Worm (Caenorhabditis elegans): ENCODE measurements around the gene Y47D7A.7.

Gene Y47D7A.7

DNA sequence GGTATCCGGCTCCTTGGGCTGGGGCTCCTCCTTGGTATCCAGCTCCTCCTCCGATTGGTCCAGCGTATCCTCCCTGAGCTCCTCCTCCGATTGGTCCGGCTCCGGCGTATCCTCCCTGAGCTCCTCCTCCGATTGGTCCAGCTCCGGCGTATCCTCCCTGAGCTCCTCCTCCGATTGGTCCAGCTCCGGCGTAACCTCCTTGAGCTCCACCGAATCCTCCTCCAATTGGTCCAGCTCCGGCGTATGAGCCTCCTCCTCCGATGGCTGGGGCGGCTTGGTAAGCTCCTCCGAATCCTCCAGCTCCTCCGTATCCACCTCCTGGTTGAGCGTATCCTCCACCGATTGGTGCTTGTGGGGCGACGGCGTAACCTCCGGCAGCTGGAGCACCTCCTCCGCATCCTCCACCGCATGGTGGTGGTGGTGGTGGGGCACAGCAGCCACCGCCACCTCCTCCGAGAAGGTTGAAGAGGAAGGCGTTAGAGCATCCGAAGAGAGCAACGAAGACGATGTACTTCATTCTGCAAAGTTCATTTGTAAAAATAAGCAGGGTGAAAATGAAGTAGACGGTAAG, 15.8 kb upstream of the Y47D7A.7 start, which contains the start of gene Y47D7A.13:
Gene Y47D7A.13 (minus strand): TSS at position 517 of the 571 bp plus-strand sequence.
- TF ChIP-seq lsy-2 (tag; optimal IDR thresholded peaks at IDR 0.05): no peak
- no peak for TF ChIP-seq gmeb-1 (tag; optimal IDR thresholded peaks at IDR 0.05)
- no peak for TF ChIP-seq mbf-1 (tag; optimal IDR thresholded peaks at IDR 0.05)
- TF ChIP-seq mdl-1 (tag; optimal IDR thresholded peaks at IDR 0.05): no peak
- TF ChIP-seq nhr-129 (tag; optimal IDR thresholded peaks at IDR 0.05): no peak
- no peak for TF ChIP-seq mab-5 (tag; optimal IDR thresholded peaks at IDR 0.05)
- TF ChIP-seq R02D3.7 (tag; optimal IDR thresholded peaks at IDR 0.05): no peak
- TF ChIP-seq C34F6.9 (tag; optimal IDR thresholded peaks at IDR 0.05): no peak

DNA sequence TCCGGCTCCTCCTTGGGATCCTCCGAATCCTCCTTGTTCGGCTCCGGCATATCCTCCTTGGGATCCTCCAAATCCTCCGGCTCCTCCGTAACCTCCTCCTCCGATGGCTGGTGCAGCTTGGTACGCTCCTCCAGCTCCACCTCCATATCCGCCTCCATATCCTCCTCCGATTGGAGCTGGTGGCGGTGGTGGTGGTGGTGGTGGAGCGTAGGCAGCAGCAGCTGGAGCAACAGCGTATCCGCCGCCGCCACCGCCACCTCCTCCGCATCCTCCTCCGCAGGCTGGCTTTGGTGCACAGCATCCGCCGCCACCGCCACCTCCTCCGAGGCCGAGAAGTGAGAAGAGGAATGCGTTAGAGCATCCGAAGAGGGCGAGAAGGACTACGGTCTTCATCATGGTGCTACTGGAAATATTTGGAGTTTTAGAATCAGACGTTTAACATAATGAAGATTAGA, 13.1 kb upstream of the Y47D7A.7 start, which contains the start of gene Y47D7A.15:
Gene Y47D7A.15 (minus strand): TSS at position 405 of the 455 bp plus-strand sequence.
- TF ChIP-seq nhr-23 (tag; optimal IDR thresholded peaks at IDR 0.05) (no peak), ZK546.5 (tag; optimal IDR thresholded peaks at IDR 0.05) (no peak), lin-39 (tag; optimal IDR thresholded peaks at IDR 0.05) (no peak)

DNA sequence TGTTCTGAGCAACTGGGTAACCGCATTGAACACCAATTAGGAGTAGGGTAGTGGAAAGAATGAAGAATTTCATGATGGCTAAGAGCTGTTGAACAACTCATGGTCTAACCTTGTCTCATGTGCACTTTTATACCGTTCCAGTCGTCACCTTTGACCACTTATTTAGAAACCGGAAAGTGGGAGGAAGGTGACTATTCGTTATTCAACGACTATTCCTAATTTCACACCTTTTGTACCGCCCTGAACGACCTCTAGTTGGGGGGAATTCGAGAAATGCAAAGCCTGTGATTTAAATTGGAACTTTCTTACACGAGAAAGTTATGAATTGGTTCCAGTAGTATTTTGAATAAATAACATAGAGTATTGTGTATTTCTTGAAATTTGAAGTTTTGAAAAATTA, 9.9 kb upstream of the Y47D7A.7 start, which contains the start of gene Y47D7A.12:
Gene Y47D7A.12 (minus strand): TSS at position 101 of the 400 bp plus-strand sequence.
- TF ChIP-seq unc-39 (tag; optimal IDR thresholded peaks at IDR 0.05): no peak
- no peak for TF ChIP-seq ztf-1 (GFP tag; conservative IDR thresholded peaks at IDR 0.05)
- TF ChIP-seq ceh-16 (tag; optimal IDR thresholded peaks at IDR 0.05): no peak
- TF ChIP-seq nhr-237 (tag; optimal IDR thresholded peaks at IDR 0.05): no peak
- TF ChIP-seq lin-13 (GFP tag; optimal IDR thresholded peaks at IDR 0.05): no peak
- no peak for TF ChIP-seq gmeb-1 (tag; optimal IDR thresholded peaks at IDR 0.05)
- no peak for TF ChIP-seq Y55F3AM.14 (GFP tag; optimal IDR thresholded peaks at IDR 0.05)
- TF ChIP-seq ZK546.5 (tag; optimal IDR thresholded peaks at IDR 0.05): no peak
- TF ChIP-seq nhr-25 (tag; optimal IDR thresholded peaks at IDR 0.05): no peak

DNA sequence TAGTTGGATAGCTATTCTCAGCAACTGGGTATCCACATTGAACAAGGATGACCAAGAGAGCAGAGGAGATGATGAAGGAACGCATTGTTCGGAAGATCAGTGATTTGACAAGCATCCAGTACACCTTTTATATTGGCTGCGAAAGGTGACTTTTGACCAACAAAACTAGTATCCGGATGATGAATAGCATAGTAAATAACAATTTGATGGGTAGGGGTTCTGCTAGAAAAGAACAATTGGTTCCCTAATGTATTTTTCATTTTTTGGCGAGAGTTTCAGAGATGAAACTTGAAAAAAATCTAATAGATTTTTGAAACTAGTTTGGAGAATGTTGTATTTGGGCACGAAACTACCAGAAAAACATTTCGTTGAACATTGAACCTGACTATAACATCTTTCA, 8.5 kb upstream of the Y47D7A.7 start, which contains the start of gene Y47D7A.11:
Gene Y47D7A.11 (minus strand): TSS at position 101 of the 400 bp plus-strand sequence.
- TF ChIP-seq lsy-2 (tag; optimal IDR thresholded peaks at IDR 0.05) (no peak), nhr-10 (tag; optimal IDR thresholded peaks at IDR 0.05) (no peak), nhr-12 (tag; optimal IDR thresholded peaks at IDR 0.05) (no peak), lin-39 (tag; optimal IDR thresholded peaks at IDR 0.05) (no peak), ama-1 (optimal IDR thresholded peaks at IDR 0.05) (no peak), nhr-6 (tag; optimal IDR thresholded peaks at IDR 0.05) (no peak), nhr-11 (tag; optimal IDR thresholded peaks at IDR 0.05) (no peak), lin-13 (GFP tag; optimal IDR thresholded peaks at IDR 0.05) (no peak), ZK546.5 (tag; optimal IDR thresholded peaks at IDR 0.05) (no peak), elt-1 (tag; optimal IDR thresholded peaks at IDR 0.05) (no peak), blmp-1 (tag; optimal IDR thresholded peaks at IDR 0.05; ENCODE audit: insufficient read depth) (no peak)

DNA sequence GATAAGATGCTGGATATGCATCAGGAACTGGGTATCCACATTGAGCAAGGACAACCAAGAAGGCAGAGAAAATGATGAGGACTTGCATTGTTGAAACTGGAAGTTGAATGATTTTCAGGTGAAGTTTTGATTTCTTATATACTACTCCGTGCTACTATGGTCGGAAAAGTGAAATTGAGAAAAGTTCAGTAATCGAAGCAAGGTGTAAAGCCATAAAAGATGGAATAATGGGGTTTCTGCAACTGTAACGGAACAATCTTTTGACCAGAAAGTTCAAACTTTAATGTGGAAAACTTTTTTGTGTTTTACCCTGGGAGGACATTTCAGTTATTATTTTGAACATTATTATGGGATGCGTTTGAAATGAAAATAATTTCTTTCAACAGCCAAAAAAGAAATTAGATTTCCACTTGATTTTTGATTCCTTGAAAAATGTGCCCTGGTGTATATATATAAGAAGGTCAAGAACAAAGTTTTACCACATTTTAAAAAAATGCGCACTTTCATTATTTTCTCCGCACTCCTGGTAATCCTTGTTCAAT, 4.3 kb upstream of the Y47D7A.7 start, which contains the start of the genes Y47D7A.9 and Y47D7A.19:
Gene Y47D7A.9 (minus strand): TSS at position 101 of the 542 bp plus-strand sequence.
Gene Y47D7A.19 (plus strand): TSS at position 492 of the 542 bp plus-strand sequence.
- TF ChIP-seq elt-3 (tag; optimal IDR thresholded peaks at IDR 0.05) (no peak), C34F6.9 (tag; optimal IDR thresholded peaks at IDR 0.05) (no peak), nhr-21 (tag; optimal IDR thresholded peaks at IDR 0.05) (no peak), unc-55 (GFP tag; optimal IDR thresholded peaks at IDR 0.05) (no peak), nhr-77 (tag; optimal IDR thresholded peaks at IDR 0.05) (no peak), F13H6.1 (tag; optimal IDR thresholded peaks at IDR 0.05) (no peak), ztf-4 (tag; optimal IDR thresholded peaks at IDR 0.05) (no peak), nhr-6 (tag; optimal IDR thresholded peaks at IDR 0.05) (no peak), elt-1 (tag; optimal IDR thresholded peaks at IDR 0.05) (no peak), nhr-10 (tag; optimal IDR thresholded peaks at IDR 0.05) (no peak), nhr-237 (tag; optimal IDR thresholded peaks at IDR 0.05) (no peak), nhr-129 (tag; optimal IDR thresholded peaks at IDR 0.05) (no peak), ama-1 (optimal IDR thresholded peaks at IDR 0.05) (no peak), peb-1 (tag; optimal IDR thresholded peaks at IDR 0.05) (no peak), sma-3 (GFP tag; optimal IDR thresholded peaks at IDR 0.05) (no peak), lsy-2 (tag; optimal IDR thresholded peaks at IDR 0.05) (no peak), dmd-4 (tag; optimal IDR thresholded peaks at IDR 0.05) (no peak), nhr-12 (tag; optimal IDR thresholded peaks at IDR 0.05) (no peak), aly-2 (tag; optimal IDR thresholded peaks at IDR 0.05) (no peak)
